Fruit fly (Drosophila melanogaster): ENCODE measurements around the gene lute.

DNA sequence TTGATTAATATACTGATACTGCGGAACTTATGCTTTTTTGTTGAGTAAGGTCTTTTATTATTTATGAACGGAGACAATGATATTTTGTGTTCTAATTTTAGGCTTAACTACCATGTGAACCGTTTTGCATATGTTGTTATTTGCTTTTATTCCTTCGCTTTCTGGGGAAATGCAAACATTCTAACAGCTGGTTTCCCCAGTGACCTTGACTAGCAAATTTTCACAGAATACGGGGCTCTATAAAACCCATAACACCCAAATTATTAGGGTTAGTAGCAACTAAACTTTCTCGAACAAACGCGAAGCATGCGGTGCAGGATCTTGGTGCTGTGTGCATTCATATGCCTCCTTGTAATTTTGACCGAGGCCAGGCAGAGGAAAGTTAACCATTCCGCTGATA lies 27.8 kb downstream of the lute start, which contains the start of gene CG17283:
- TF ChIP-seq CTCF (optimal IDR thresholded peaks at IDR 0.05): no peak
- TF ChIP-seq CG8478 (optimal IDR thresholded peaks at IDR 0.05): no peak

Data from S2 (cell line).